Worm (Caenorhabditis elegans) whole organism, L1 larva: Measurements from ENCODE around the gene fbxb-99.

Source experiments
- alr-1 ChIP-seq: fragments of 200-800 bp; sonication (Bioruptor generic); optimal IDR thresholded peaks from 2 replicates; lab custom pipeline; 2018; ENCODE audit warnings: borderline replicate concordance, mild to moderate bottlenecking, missing genetic modification characterization, missing compliant biosample characterization
- ceh-63 ChIP-seq: fragments of 200-800 bp; sonication (Bioruptor generic); optimal IDR thresholded peaks from 2 replicates; lab custom pipeline; 2018; ENCODE audit warnings: mild to moderate bottlenecking, missing genetic modification characterization, missing compliant biosample characterization
- ceh-8 ChIP-seq: fragments of 200-800 bp; sonication (Bioruptor generic); optimal IDR thresholded peaks from 2 replicates; lab custom pipeline; 2018; ENCODE audit warnings: mild to moderate bottlenecking, missing genetic modification characterization, moderate library complexity, missing compliant biosample characterization
- efl-1 ChIP-seq, 4 experiments: fragments of 150-350 bp; optimal IDR thresholded peaks in 3 of 4; peaks in 1 of 4; 1 replicate in 1 of 4; 2 replicates in 3 of 4; lab custom pipeline; 2014; ENCODE audit warnings: missing biosample characterization in 2 of 4, missing genetic modification characterization in 2 of 4, missing genetic modification reagents in 2 of 4
- efl-3 ChIP-seq: fragments of 200-800 bp; sonication (Bioruptor generic); optimal IDR thresholded peaks from 2 replicates; lab custom pipeline; 2018; ENCODE audit warnings: mild to moderate bottlenecking, missing genetic modification characterization, missing compliant biosample characterization
- elt-2 ChIP-seq: sonication (generic microtip); optimal IDR thresholded peaks from 2 replicates; lab custom pipeline; 2016; ENCODE audit warnings: missing genetic modification characterization, mild to moderate bottlenecking, inconsistent platforms, missing compliant biosample characterization, missing genetic modification reagents
- grh-1 ChIP-seq: fragments of 200-800 bp; sonication (Bioruptor generic); IDR thresholded peaks from 2 replicates; pipeline ENCODE4 v1.3.6; 2022; ENCODE audit warnings: missing genetic modification reagents, missing genetic modification characterization, missing compliant biosample characterization
- irx-1 ChIP-seq: sonication (generic microtip); optimal IDR thresholded peaks from 2 replicates; lab custom pipeline; 2016; ENCODE audit warnings: missing genetic modification characterization, missing compliant biosample characterization
- isw-1 ChIP-seq: fragments of 200-800 bp; sonication (Bioruptor generic); IDR thresholded peaks from 2 replicates; pipeline ENCODE4 v1.3.6; 2022; ENCODE audit warnings: missing genetic modification characterization, missing compliant biosample characterization
- lin-14 ChIP-seq: fragments of 200-800 bp; sonication (Bioruptor generic); optimal IDR thresholded peaks from 2 replicates; lab custom pipeline; 2018; ENCODE audit warnings: mild to moderate bottlenecking, missing genetic modification characterization, moderate library complexity, missing compliant biosample characterization
- lin-35 ChIP-seq, 2 experiments: fragments of 150-350 bp; optimal IDR thresholded peaks; 2 replicates each; lab custom pipeline; 2014; ENCODE audit warnings: missing biosample characterization in 2 of 2, missing genetic modification characterization in 2 of 2, missing genetic modification reagents in 2 of 2
- mdl-1 ChIP-seq, 2 experiments: fragments of 150-350 bp; optimal IDR thresholded peaks; 2 replicates each; lab custom pipeline; 2014 to 2017; ENCODE audit warnings: missing biosample characterization in 2 of 2, missing genetic modification characterization in 2 of 2, inconsistent platforms in 1 of 2
- nhr-20 ChIP-seq: sonication (generic microtip); optimal IDR thresholded peaks from 2 replicates; lab custom pipeline; 2016; ENCODE audit warnings: mild to moderate bottlenecking, missing genetic modification characterization, missing compliant biosample characterization
- tlp-1 ChIP-seq: fragments of 150-350 bp; optimal IDR thresholded peaks from 2 replicates; lab custom pipeline; 2014; ENCODE audit warnings: missing biosample characterization, missing genetic modification characterization
- unc-86 ChIP-seq: sonication (generic microtip); optimal IDR thresholded peaks from 2 replicates; lab custom pipeline; 2016; ENCODE audit warnings: missing genetic modification characterization, missing compliant biosample characterization
- zip-4 ChIP-seq: fragments of 200-800 bp; sonication (Bioruptor generic); optimal IDR thresholded peaks from 2 replicates; lab custom pipeline; 2018; ENCODE audit warnings: mild to moderate bottlenecking, missing genetic modification characterization, moderate library complexity, missing compliant biosample characterization

Gene fbxb-99

ce11 chrII:3748719-3749118, 44.5 kb downstream of the fbxb-99 start, which contains the start of gene fbxb-90:
Gene fbxb-90, minus strand, starts transcription at chrII:3748819.
- TF ChIP-seq efl-3 (GFP tag; lab: Kevin White, UChicago) (no peak), isw-1 (GFP tag; lab: Robert Waterston, UW) (no peak), grh-1 (GFP tag; lab: Robert Waterston, UW) (no peak), ceh-8 (GFP tag; lab: Kevin White, UChicago) (no peak), alr-1 (tag; lab: Kevin White, UChicago) (no peak), tlp-1 (tag; lab: Kevin White, UChicago) (no peak), zip-4 (GFP tag; lab: Kevin White, UChicago) (no peak)
- TF ChIP-seq, all 84 proteins: peak for 0

- TF ChIP-seq ceh-63: no peak
Observed at ce11 chrII:3747405-3747804, 45.8 kb downstream of the fbxb-99 start, which contains the start of gene fbxb-92. Gene fbxb-92, minus strand, starts transcription at chrII:3747505.

ce11 chrII:3743684-3744200, 49.5 kb downstream of the fbxb-99 start, which contains the start of gene nta-1:
Gene nta-1, minus strand, starts transcription at chrII:3743814.
- TF ChIP-seq nhr-20 (tag; lab: Kevin White, UChicago) (peak; percentile 85), efl-1 (optimal IDR thresholded peaks at IDR 0.05; lab: Kevin White, UChicago) (no peak), efl-1 (GFP tag; optimal IDR thresholded peaks at IDR 0.05 in 1 of 2; lab: Kevin White, UChicago) (peak in 1 of 2 experiments; percentile 4), lin-35 (GFP tag; optimal IDR thresholded peaks at IDR 0.05; lab: Kevin White, UChicago) (peak in 1 of 2 experiments; percentile 39), unc-86 (no peak), zip-4 (GFP tag; lab: Kevin White, UChicago) (no peak), elt-2 (peak; percentile 20), irx-1 (tag; lab: Kevin White, UChicago) (no peak), ceh-63 (no peak), lin-14 (GFP tag; lab: Kevin White, UChicago) (peak; percentile 75), mdl-1 (tag; optimal IDR thresholded peaks at IDR 0.05; lab: Kevin White, UChicago) (peak in 1 of 2 experiments; percentile 22)
